Fruit fly (Drosophila melanogaster): ENCODE results near the gene PolA2.

The PolA2 gene

DNA sequence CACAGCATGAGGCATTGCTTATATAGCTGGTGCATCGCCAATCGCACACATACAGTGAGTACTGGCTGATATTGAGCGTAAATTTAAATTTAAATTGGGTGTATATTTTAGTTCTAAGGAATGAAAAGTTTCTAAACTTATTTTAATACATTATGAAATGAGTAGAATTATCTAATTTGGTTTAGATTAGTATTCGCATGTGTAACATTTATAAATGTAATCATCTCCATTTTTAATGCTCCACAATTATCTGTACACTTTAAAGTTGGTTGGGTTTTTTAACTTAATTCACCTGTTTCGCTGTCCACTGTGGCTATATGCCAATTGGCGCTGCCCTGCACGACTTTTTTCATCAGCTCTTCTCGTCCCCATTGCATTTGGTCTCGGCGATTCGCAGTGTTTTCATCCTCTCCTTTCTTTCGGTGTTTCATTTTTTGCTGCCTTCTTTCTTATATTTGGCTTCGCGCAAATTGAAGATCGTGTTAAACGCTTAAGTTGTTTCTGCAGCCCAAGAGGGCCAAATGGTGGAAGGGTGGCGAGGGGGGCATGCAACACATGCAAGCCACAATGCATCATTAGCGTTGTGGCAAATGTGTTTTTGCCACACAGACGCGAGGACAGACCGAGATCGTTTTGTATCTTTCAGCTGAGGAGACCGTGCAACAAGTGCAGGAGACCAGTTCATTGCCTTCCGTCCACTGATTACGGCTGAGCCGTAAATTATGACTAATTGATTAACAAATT, 37.3 kb upstream of the PolA2 start (continued):
- TF ChIP-seq brk (GFP tag; optimal IDR thresholded peaks at IDR 0.05): no peak
- peak; percentile 20 for TF ChIP-seq Hnf4 (GFP tag; optimal IDR thresholded peaks at IDR 0.05)

dm6 chr3R:27202330-27202729, 36.6 kb upstream of the PolA2 start:
- TF ChIP-seq ey (GFP tag; optimal IDR thresholded peaks at IDR 0.05): no peak
- no peak for TF ChIP-seq Dfd (GFP tag; optimal IDR thresholded peaks at IDR 0.05)
- TF ChIP-seq usp (GFP tag; optimal IDR thresholded peaks at IDR 0.05): no peak
- no peak for TF ChIP-seq br (GFP tag; optimal IDR thresholded peaks at IDR 0.05)
- TF ChIP-seq psq (GFP tag; optimal IDR thresholded peaks at IDR 0.05): no peak
- no peak for TF ChIP-seq Myc (optimal IDR thresholded peaks at IDR 0.05)

DNA sequence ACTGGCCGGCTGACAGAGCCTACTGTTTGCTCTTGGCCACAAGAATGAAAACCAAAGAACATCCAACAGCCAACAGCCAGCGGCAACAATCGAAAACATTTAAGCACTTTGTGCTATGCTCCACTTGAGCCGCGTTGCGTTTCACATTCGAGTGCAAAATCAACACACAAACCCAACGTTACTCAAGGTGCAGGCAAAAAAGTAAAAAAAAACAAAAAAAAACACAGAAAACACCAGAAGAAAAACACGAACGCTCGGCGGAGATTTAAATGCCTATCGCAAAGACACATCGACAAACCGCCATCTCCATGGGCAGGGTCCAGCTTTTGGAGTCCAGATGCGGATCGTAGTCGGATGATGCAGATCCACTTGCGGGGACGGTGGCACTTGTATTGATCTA, 35.1 kb upstream of the PolA2 start:
- TF ChIP-seq Sp1 (GFP tag; optimal IDR thresholded peaks at IDR 0.05) (no peak), Vsx2 (GFP tag; optimal IDR thresholded peaks at IDR 0.05; ENCODE audit: partially characterized antibody) (no peak), Abd-B (GFP tag; optimal IDR thresholded peaks at IDR 0.05) (no peak), CrebA (GFP tag; optimal IDR thresholded peaks at IDR 0.05; ENCODE audit: borderline replicate concordance) (no peak)

DNA sequence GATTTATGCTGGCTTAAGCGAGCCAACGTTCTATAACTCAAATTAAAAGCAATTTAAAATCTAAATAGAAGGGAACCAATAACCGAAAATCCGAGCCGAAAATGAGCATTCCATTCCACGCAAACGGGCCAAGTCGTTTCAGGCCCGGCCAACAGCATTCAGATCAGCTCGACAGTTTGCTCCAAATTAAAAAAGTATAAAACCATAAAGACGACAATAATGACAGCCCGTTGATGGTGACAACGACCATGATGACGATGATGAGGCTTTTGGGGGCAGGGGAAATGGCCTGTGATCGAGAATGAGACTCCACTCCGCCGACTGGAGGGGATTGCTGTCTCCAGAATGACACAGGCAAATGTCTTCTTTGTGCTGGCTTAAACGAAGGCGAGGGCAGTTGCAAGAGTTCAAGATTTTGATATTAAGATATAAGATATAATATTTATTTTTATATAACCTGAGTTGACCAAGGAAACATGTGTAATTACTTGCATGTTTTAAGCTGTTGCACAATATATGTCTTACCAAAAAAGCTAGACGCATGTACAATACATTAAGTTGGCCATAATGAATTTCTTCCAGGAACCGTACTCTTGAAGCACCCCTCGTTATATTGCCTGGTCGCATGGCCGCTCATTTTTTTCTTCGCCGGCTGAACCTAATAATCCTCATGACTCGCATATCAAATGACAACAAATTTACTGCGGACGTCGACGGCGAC, 34.1 kb upstream of the PolA2 start:
- TF ChIP-seq Dfd (GFP tag; optimal IDR thresholded peaks at IDR 0.05) (no peak), Mio (GFP tag; optimal IDR thresholded peaks at IDR 0.05) (no peak), CrebA (GFP tag; optimal IDR thresholded peaks at IDR 0.05; ENCODE audit: borderline replicate concordance) (no peak), usp (GFP tag; optimal IDR thresholded peaks at IDR 0.05) (no peak), tai (GFP tag; optimal IDR thresholded peaks at IDR 0.05) (no peak), rgr (GFP tag; optimal IDR thresholded peaks at IDR 0.05) (peak; percentile 10), pan (optimal IDR thresholded peaks at IDR 0.05) (no peak), fru (GFP tag; optimal IDR thresholded peaks at IDR 0.05) (peak; percentile 28), Abd-B (GFP tag; optimal IDR thresholded peaks at IDR 0.05) (no peak), Vsx2 (GFP tag; optimal IDR thresholded peaks at IDR 0.05; ENCODE audit: partially characterized antibody) (no peak), foxo (GFP tag; optimal IDR thresholded peaks at IDR 0.05) (peak in 1 of 2 experiments; percentile 49), dmrt93B (GFP tag; optimal IDR thresholded peaks at IDR 0.05) (peak; percentile 48), Hnf4 (GFP tag; optimal IDR thresholded peaks at IDR 0.05) (no peak), Sp1 (GFP tag; optimal IDR thresholded peaks at IDR 0.05) (peak; percentile 24), psq (GFP tag; optimal IDR thresholded peaks at IDR 0.05) (peak; percentile 36), Myc (optimal IDR thresholded peaks at IDR 0.05) (no peak), CG32264 (GFP tag; optimal IDR thresholded peaks at IDR 0.05) (no peak), sage (GFP tag; optimal IDR thresholded peaks at IDR 0.05) (peak; percentile 8), CG9705 (GFP tag; optimal IDR thresholded peaks at IDR 0.05) (peak; percentile 13), jim (GFP tag; optimal IDR thresholded peaks at IDR 0.05) (no peak), HLH106 (tag; optimal IDR thresholded peaks at IDR 0.05) (peak; percentile 56), woc (GFP tag; optimal IDR thresholded peaks at IDR 0.05) (no peak), dl (GFP tag; optimal IDR thresholded peaks at IDR 0.05; ENCODE audit: insufficient read depth in 1 of 2, partially characterized antibody in 2 of 2) (no peak), Jra (GFP tag; optimal IDR thresholded peaks at IDR 0.05) (no peak), OdsH (GFP tag; optimal IDR thresholded peaks at IDR 0.05) (peak; percentile 29), brk (GFP tag; optimal IDR thresholded peaks at IDR 0.05) (no peak), dsf (GFP tag; optimal IDR thresholded peaks at IDR 0.05; ENCODE audit: borderline replicate concordance) (no peak), ey (GFP tag; optimal IDR thresholded peaks at IDR 0.05) (no peak), Hr78 (GFP tag; optimal IDR thresholded peaks at IDR 0.05) (no peak), h (GFP tag; optimal IDR thresholded peaks at IDR 0.05) (peak; percentile 19), sv (GFP tag; optimal IDR thresholded peaks at IDR 0.05) (no peak), lola (GFP tag; optimal IDR thresholded peaks at IDR 0.05) (no peak), br (GFP tag; optimal IDR thresholded peaks at IDR 0.05) (no peak), GATAd (GFP tag; optimal IDR thresholded peaks at IDR 0.05) (no peak), Dif (GFP tag; optimal IDR thresholded peaks at IDR 0.05; ENCODE audit: partially characterized antibody) (no peak)
